Fruit fly (Drosophila melanogaster): ENCODE results near the gene swa.

DNA sequence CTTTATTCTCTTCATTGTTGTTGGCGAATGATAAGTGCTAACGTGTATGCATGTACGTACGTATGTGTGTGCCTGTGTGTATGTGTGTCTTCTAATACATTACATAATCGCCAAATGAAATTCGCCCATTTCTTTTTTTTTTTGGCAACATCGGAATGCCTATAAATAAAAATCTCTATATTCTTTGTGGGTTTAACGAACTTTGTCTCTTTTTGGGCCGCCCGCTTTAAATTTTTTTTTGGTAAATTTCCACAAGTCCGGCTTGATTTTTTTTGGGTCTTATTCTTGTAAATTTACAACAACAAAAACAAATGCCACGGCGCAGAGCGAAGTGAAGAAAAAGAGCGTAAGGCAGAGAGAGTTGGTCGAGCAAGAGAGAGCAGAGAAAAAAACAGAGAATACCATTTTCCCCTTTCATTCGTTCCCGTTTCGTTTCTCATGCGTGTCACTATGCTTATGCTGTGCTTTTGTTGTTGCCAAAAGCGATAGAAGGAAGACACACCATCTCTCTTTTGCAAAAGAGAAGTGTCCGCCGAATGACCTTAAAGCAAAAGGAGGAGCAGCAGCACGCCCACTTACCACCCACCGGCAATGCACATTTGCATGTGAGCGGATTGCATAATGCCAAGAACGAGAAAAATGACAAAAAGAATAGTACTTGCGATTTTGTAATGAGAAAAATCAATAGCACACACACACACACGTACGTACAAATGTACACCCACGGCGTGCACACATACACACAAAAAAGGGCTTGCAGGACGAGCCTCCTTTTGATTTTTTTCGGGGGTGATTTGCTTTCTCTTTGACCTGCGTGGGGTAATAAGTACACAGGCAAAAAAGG is 12.5 kb downstream of the swa start:
- no peak for TF ChIP-seq CG7101 (tag; optimal IDR thresholded peaks at IDR 0.05)
- TF ChIP-seq CG12768 (GFP tag; optimal IDR thresholded peaks at IDR 0.05): no peak
- no peak for TF ChIP-seq CG11617 (GFP tag; optimal IDR thresholded peaks at IDR 0.05)
- no peak for TF ChIP-seq ovo (GFP tag; optimal IDR thresholded peaks at IDR 0.05)
- TF ChIP-seq toe (GFP tag; optimal IDR thresholded peaks at IDR 0.05): no peak
- no peak for TF ChIP-seq CG7045 (GFP tag; optimal IDR thresholded peaks at IDR 0.05)
- TF ChIP-seq pad (GFP tag; optimal IDR thresholded peaks at IDR 0.05): peak; percentile 92
- no peak for TF ChIP-seq Crg-1 (GFP tag; optimal IDR thresholded peaks at IDR 0.05)
- TF ChIP-seq Mnt (GFP tag; optimal IDR thresholded peaks at IDR 0.05): no peak
